Fruit fly (Drosophila melanogaster): Measurements from ENCODE around the gene CtsL3.
A peak's percentile ranks its signal among the peaks of the same experiment; 100 is the strongest.

Gene CtsL3

DNA sequence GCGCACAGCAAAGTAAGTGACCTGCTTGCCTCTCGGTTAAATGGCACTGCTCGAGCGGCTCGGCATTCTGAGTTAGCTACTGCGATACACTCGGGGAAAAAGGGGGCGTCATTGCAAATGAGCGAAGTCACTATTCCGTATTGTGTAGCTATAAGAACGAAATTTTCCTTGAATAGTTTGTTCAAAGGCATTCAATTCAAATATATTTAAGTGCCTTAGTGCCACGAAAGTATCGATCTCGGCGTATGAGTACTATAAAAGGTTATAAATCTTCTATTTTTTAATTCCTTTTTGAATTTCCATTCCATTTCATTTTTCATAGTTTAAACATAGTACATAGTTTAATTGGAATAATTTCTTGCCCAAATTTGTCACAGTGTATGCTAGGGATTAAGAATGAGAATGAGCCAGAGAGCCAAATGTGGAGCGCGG, 28.8 kb downstream of the CtsL3 start (continued):
- TF ChIP-seq exex (tag; optimal IDR thresholded peaks at IDR 0.05) (no peak), Dp (GFP tag; optimal IDR thresholded peaks at IDR 0.05) (no peak), Atf3 (GFP tag; optimal IDR thresholded peaks at IDR 0.05) (no peak), Nf-YA (GFP tag; IDR thresholded peaks at IDR 0.05) (no peak), CG10209 (GFP tag; optimal IDR thresholded peaks at IDR 0.05) (peak; percentile 38), CG17829 (tag; optimal IDR thresholded peaks at IDR 0.05) (peak; percentile 46), Max (GFP tag; optimal IDR thresholded peaks at IDR 0.05) (peak; percentile 40), danr (GFP tag; IDR thresholded peaks at IDR 0.05) (no peak), CG15269 (tag; optimal IDR thresholded peaks at IDR 0.05) (peak; percentile 64), odd (GFP tag; optimal IDR thresholded peaks at IDR 0.05) (peak; percentile 15), ssp (GFP tag; IDR thresholded peaks at IDR 0.05) (no peak), tna (GFP tag; IDR thresholded peaks at IDR 0.05; ENCODE audit: partially characterized antibody) (no peak), so (GFP tag; IDR thresholded peaks at IDR 0.05) (no peak), crp (GFP tag; optimal IDR thresholded peaks at IDR 0.05) (no peak), jumu (GFP tag; optimal IDR thresholded peaks at IDR 0.05) (no peak), eve (GFP tag; optimal IDR thresholded peaks at IDR 0.05) (peak in 1 of 2 experiments; percentile 73), bowl (GFP tag; IDR thresholded peaks at IDR 0.05) (no peak), CG6683 (GFP tag; optimal IDR thresholded peaks at IDR 0.05) (peak; percentile 14), grau (tag; optimal IDR thresholded peaks at IDR 0.05) (peak; percentile 67), phol (tag; optimal IDR thresholded peaks at IDR 0.05) (peak; percentile 67), CG18476 (GFP tag; optimal IDR thresholded peaks at IDR 0.05) (peak; percentile 49), CG10654 (GFP tag; optimal IDR thresholded peaks at IDR 0.05) (peak; percentile 44), CG17568 (GFP tag; optimal IDR thresholded peaks at IDR 0.05) (no peak), CG4617 (GFP tag; optimal IDR thresholded peaks at IDR 0.05; ENCODE audit: borderline replicate concordance) (no peak), Ada2b (GFP tag; IDR thresholded peaks at IDR 0.05) (peak; percentile 43; the same call in 1 of the 2 replicates), CG14050 (GFP tag; IDR thresholded peaks at IDR 0.05) (no peak), Lim3 (GFP tag; IDR thresholded peaks at IDR 0.05) (no peak), CG31365 (tag; optimal IDR thresholded peaks at IDR 0.05) (no peak), CG15073 (GFP tag; optimal IDR thresholded peaks at IDR 0.05) (no peak), aop (GFP tag; IDR thresholded peaks at IDR 0.05) (no peak), Aef1 (GFP tag; IDR thresholded peaks at IDR 0.05) (no peak), CG17912 (GFP tag; optimal IDR thresholded peaks at IDR 0.05) (no peak), sna (GFP tag; IDR thresholded peaks at IDR 0.05; ENCODE audit: partially characterized antibody) (no peak), z (GFP tag; IDR thresholded peaks at IDR 0.05) (no peak), Ptx1 (GFP tag; IDR thresholded peaks at IDR 0.05) (peak; percentile 58), CG11093 (GFP tag; IDR thresholded peaks at IDR 0.05) (no peak), CG12236 (GFP tag; optimal IDR thresholded peaks at IDR 0.05) (peak; percentile 46)

DNA sequence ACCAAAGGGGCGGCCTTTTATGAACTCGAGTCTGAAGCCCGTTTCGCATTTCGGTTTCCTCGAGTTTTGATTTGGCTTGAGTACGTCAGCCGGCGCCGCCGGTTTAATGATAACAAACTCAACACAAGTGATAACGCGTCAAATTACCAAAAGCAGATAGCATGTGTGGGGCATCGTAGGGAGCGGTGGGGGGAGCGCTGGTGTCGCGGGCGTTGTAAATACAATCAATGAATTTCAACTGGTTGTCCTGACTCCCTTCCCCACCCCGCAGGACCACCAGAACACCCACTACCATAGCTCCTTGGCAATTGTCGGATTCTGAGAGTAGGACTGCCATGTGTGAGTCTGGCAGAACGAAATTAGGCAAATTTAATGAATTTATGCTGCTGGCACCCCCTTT, 29.2 kb downstream of the CtsL3 start:
- TF ChIP-seq emc (GFP tag; optimal IDR thresholded peaks at IDR 0.05) (no peak), CG10209 (GFP tag; optimal IDR thresholded peaks at IDR 0.05) (no peak), Fer2 (tag; optimal IDR thresholded peaks at IDR 0.05) (no peak), chinmo (GFP tag; IDR thresholded peaks at IDR 0.05; ENCODE audit: partially characterized antibody) (0 out of 4 replicates have a peak, but pooled peaks have one; percentile 48), amos (GFP tag; IDR thresholded peaks at IDR 0.05; ENCODE audit: partially characterized antibody) (no peak), CG6175 (GFP tag; IDR thresholded peaks at IDR 0.05) (no peak), CG4360 (GFP tag; IDR thresholded peaks at IDR 0.05) (no peak), dan (GFP tag; IDR thresholded peaks at IDR 0.05) (no peak), dmrt11E (tag; optimal IDR thresholded peaks at IDR 0.05) (no peak), crol (GFP tag; IDR thresholded peaks at IDR 0.05) (peak; percentile 81), gce (GFP tag; IDR thresholded peaks at IDR 0.05) (no peak), insv (GFP tag; optimal IDR thresholded peaks at IDR 0.05) (no peak), Jarid2 (GFP tag; optimal IDR thresholded peaks at IDR 0.05) (no peak), CG9817 (tag; optimal IDR thresholded peaks at IDR 0.05) (no peak), ems (GFP tag; optimal IDR thresholded peaks at IDR 0.05) (no peak), CG13287 (GFP tag; IDR thresholded peaks at IDR 0.05; ENCODE audit: partially characterized antibody) (no peak), otp (GFP tag; IDR thresholded peaks at IDR 0.05) (no peak)

Measured in whole organism, embryonic.